Worm (Caenorhabditis elegans) whole organism, early embryonic: ENCODE measurements around the gene W04E12.5.

ENCODE experiments used
- B0310.2 ChIP-seq: sonication (generic microtip); optimal IDR thresholded peaks from 2 replicates; lab custom pipeline; 2016; ENCODE audit warnings: mild to moderate bottlenecking, missing genetic modification characterization, missing compliant biosample characterization
- F13C5.2 ChIP-seq: sonication (generic microtip); optimal IDR thresholded peaks from 2 replicates; lab custom pipeline; 2017; ENCODE audit warnings: mild to moderate bottlenecking, missing genetic modification characterization, inconsistent platforms, missing compliant biosample characterization
- aly-1 ChIP-seq: sonication (generic microtip); optimal IDR thresholded peaks from 2 replicates; lab custom pipeline; 2016; ENCODE audit warnings: missing genetic modification characterization, missing compliant biosample characterization
- ama-1 ChIP-seq: fragments of 150-350 bp; optimal IDR thresholded peaks from 2 replicates; lab custom pipeline; 2014
- ceh-13 ChIP-seq: fragments of 200-800 bp; sonication (Bioruptor generic); optimal IDR thresholded peaks from 2 replicates; lab custom pipeline; 2018; ENCODE audit warnings: mild to moderate bottlenecking, missing genetic modification characterization, missing compliant biosample characterization
- ceh-36 ChIP-seq: sonication (generic microtip); optimal IDR thresholded peaks from 2 replicates; lab custom pipeline; 2016; ENCODE audit warnings: missing genetic modification characterization, inconsistent platforms, missing compliant biosample characterization
- ets-7 ChIP-seq: sonication (generic microtip); optimal IDR thresholded peaks from 2 replicates; lab custom pipeline; 2016; ENCODE audit warnings: missing genotype, missing genetic modification characterization, missing compliant biosample characterization
- flt-1 ChIP-seq: fragments of 200-800 bp; sonication (Bioruptor generic); IDR thresholded peaks from 2 replicates; pipeline ENCODE4 v1.3.6; 2022; ENCODE audit warnings: missing genetic modification characterization, missing compliant biosample characterization
- hmbx-1 ChIP-seq: sonication (generic microtip); optimal IDR thresholded peaks from 2 replicates; lab custom pipeline; 2016; ENCODE audit warnings: mild to moderate bottlenecking, missing genetic modification characterization, missing compliant biosample characterization
- hmg-4 ChIP-seq: fragments of 200-800 bp; sonication (Bioruptor generic); optimal IDR thresholded peaks from 2 replicates; lab custom pipeline; 2018; ENCODE audit warnings: mild to moderate bottlenecking, missing genetic modification characterization, missing compliant biosample characterization
- hnd-1 ChIP-seq: sonication (generic microtip); optimal IDR thresholded peaks from 2 replicates; lab custom pipeline; 2016; ENCODE audit warnings: missing genetic modification characterization, missing compliant biosample characterization
- pes-1 ChIP-seq: fragments of 200-800 bp; sonication (Bioruptor generic); IDR thresholded peaks from 2 replicates; pipeline ENCODE4 v1.3.6; 2022; ENCODE audit warnings: missing genetic modification reagents, missing genetic modification characterization, missing compliant biosample characterization
- scrt-1 ChIP-seq: fragments of 200-800 bp; sonication (Bioruptor generic); IDR thresholded peaks from 2 replicates; pipeline ENCODE4 v1.3.6; 2022; ENCODE audit warnings: missing genetic modification characterization, missing compliant biosample characterization
- sea-1 ChIP-seq: fragments of 200-800 bp; sonication (Bioruptor generic); conservative IDR thresholded peaks from 2 replicates; pipeline ENCODE4 v1.3.6; 2022; ENCODE audit warnings: missing genetic modification characterization, missing compliant biosample characterization
- tbx-11 ChIP-seq: fragments of 200-800 bp; sonication (Bioruptor generic); IDR thresholded peaks from 2 replicates; pipeline ENCODE4 v1.3.6; 2022; ENCODE audit warnings: missing genetic modification characterization, missing compliant biosample characterization
- tbx-37 ChIP-seq: fragments of 200-800 bp; sonication (Bioruptor generic); conservative IDR thresholded peaks from 2 replicates; pipeline ENCODE4 v1.3.6; 2022; ENCODE audit warnings: missing genetic modification reagents, missing genetic modification characterization, missing compliant biosample characterization
- tra-4 ChIP-seq: sonication (generic microtip); optimal IDR thresholded peaks from 2 replicates; lab custom pipeline; 2017; ENCODE audit warnings: missing genetic modification characterization, missing compliant biosample characterization

W04E12.5 gene

ce11 chrV:19737458-19737857 lies 8.5 kb upstream of the W04E12.5 start, which contains the start of gene W04E12.7:
TSS of gene W04E12.7 (minus strand) at chrV:19737558.
- no peak for TF ChIP-seq tbx-37 (GFP tag; lab: Robert Waterston, UW)
- TF ChIP-seq F13C5.2 (tag; lab: Kevin White, UChicago): no peak
- TF ChIP-seq B0310.2 (tag; lab: Kevin White, UChicago): no peak

DNA sequence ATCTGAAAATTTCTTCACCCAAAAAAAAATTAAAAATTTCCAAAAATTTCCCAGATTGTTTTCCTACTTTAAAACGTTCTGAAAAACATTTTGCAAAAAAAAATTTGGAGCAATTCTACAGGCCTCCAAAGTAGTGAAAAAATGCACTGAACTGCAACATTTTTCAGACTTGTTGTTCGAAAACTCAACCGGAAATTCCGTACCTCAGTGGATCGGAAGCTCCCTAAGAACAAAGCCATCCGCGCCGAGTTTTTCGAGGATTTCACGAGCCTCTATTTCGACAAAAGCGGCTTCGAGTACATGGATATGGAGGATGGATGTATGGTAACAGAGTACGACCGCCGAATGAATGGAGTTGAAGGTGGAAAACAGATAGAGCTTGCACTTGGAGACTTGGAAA lies 7.8 kb upstream of the W04E12.5 start, which contains the start of gene fbxa-131:
fbxa-131 (plus strand) TSS at position 301 of the 400 bp plus-strand sequence.
- no peak for TF ChIP-seq tra-4 (tag; lab: Kevin White, UChicago)
- no peak for TF ChIP-seq hnd-1 (tag; lab: Kevin White, UChicago)
- no peak for TF ChIP-seq B0310.2 (tag; lab: Kevin White, UChicago)

ce11 chrV:19741034-19741433 lies 4.9 kb upstream of the W04E12.5 start, which contains the start of gene W04E12.2:
TSS of gene W04E12.2 (minus strand) at chrV:19741134.
- TF ChIP-seq ets-7 (tag; lab: Kevin White, UChicago) (no peak), F13C5.2 (tag; lab: Kevin White, UChicago) (no peak), sea-1 (no peak), hmg-4 (GFP tag; lab: Kevin White, UChicago) (no peak), hmbx-1 (tag; lab: Kevin White, UChicago) (no peak)

ce11 chrV:19741651-19742050 lies 4.3 kb upstream of the W04E12.5 start, which contains the start of gene W04E12.3:
TSS of gene W04E12.3 (plus strand) at chrV:19741951.
- TF ChIP-seq pes-1 (GFP tag; lab: Robert Waterston, UW) (no peak), hmbx-1 (tag; lab: Kevin White, UChicago) (no peak), hnd-1 (tag; lab: Kevin White, UChicago) (no peak), aly-1 (no peak), sea-1 (no peak), hmg-4 (GFP tag; lab: Kevin White, UChicago) (no peak), ets-7 (tag; lab: Kevin White, UChicago) (no peak), ama-1 (no peak), flt-1 (GFP tag; lab: Robert Waterston, UW) (no peak), tbx-37 (GFP tag; lab: Robert Waterston, UW) (no peak), scrt-1 (GFP tag; lab: Robert Waterston, UW) (no peak), tbx-11 (GFP tag; lab: Robert Waterston, UW) (no peak), ceh-13 (GFP tag; lab: Kevin White, UChicago) (no peak), ceh-36 (tag; lab: Kevin White, UChicago) (no peak), F13C5.2 (tag; lab: Kevin White, UChicago) (no peak), B0310.2 (tag; lab: Kevin White, UChicago) (no peak), tra-4 (tag; lab: Kevin White, UChicago) (no peak)

DNA sequence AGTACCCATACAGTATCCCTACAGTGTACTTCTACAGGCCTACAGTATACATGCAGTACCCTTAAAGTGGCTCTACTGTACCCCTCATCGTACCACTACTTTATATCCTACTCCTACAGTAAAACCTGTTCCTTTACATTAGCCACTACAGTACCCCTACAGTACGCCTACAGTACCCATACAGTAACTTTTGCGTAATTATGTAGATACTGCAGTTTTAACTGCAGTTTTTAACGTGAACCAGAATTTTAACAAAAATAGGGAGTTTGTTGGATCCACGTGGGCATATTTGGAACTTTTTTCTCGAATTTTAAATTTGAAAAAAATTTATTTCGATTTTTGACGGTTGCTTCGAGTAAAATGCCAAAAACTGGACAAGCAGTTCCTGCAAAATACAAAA lies 2.6 kb upstream of the W04E12.5 start, which contains the start of gene W04E12.4:
W04E12.4 (plus strand) TSS at position 301 of the 400 bp plus-strand sequence.
- TF ChIP-seq ama-1 (no peak), ets-7 (tag; lab: Kevin White, UChicago) (no peak), sea-1 (no peak), tbx-11 (GFP tag; lab: Robert Waterston, UW) (no peak), ceh-36 (tag; lab: Kevin White, UChicago) (no peak), pes-1 (GFP tag; lab: Robert Waterston, UW) (no peak)

ce11 chrV:19743794-19744193 lies 2.2 kb upstream of the W04E12.5 start:
- TF ChIP-seq ceh-13 (GFP tag; lab: Kevin White, UChicago) (no peak), B0310.2 (tag; lab: Kevin White, UChicago) (no peak), tbx-37 (GFP tag; lab: Robert Waterston, UW) (no peak), sea-1 (0 out of 2 replicates have a peak, but pooled peaks have one; percentile 32), ama-1 (no peak), tbx-11 (GFP tag; lab: Robert Waterston, UW) (no peak)

ce11 chrV:19744210-19744609 lies 1.7 kb upstream of the W04E12.5 start:
- TF ChIP-seq ets-7 (tag; lab: Kevin White, UChicago) (no peak), hmg-4 (GFP tag; lab: Kevin White, UChicago) (no peak), aly-1 (no peak), scrt-1 (GFP tag; lab: Robert Waterston, UW) (no peak), sea-1 (no peak), hnd-1 (tag; lab: Kevin White, UChicago) (no peak), tbx-37 (GFP tag; lab: Robert Waterston, UW) (no peak)

DNA sequence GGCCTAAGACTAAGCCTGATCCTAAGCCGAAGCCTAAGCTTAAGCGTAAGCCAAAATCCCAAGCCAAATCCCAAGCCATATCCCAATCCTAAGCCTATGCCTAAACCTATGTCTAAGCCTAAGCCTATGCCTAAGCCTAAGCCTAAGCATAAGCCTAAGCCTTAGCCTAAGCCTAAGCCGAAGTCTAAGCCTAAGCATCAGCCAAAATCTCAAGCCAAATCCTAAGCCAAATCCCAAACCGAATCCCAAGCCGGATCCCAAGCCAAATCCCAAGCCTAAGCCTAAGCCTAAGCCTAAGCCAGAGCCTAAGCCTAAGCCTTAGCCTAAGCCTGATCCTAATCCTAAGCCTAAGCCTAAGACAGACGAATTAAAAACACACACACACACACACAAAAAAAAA lies 1.2 kb downstream of the W04E12.5 start:
- no peak for TF ChIP-seq tra-4 (tag; lab: Kevin White, UChicago)
- TF ChIP-seq ceh-36 (tag; lab: Kevin White, UChicago): peak; percentile 81

- no peak for TF ChIP-seq scrt-1 (GFP tag; lab: Robert Waterston, UW)
- TF ChIP-seq ceh-36 (tag; lab: Kevin White, UChicago): no peak
- no peak for TF ChIP-seq pes-1 (GFP tag; lab: Robert Waterston, UW)
These were observed 5.2 kb downstream of the W04E12.5 start, which contains the start of gene clec-49 for ce11 chrV:19751124-19751523. TSS of gene clec-49 (minus strand) at chrV:19751226.
